Worm (Caenorhabditis elegans): ENCODE measurements around the gene bbs-2.

The bbs-2 gene

DNA sequence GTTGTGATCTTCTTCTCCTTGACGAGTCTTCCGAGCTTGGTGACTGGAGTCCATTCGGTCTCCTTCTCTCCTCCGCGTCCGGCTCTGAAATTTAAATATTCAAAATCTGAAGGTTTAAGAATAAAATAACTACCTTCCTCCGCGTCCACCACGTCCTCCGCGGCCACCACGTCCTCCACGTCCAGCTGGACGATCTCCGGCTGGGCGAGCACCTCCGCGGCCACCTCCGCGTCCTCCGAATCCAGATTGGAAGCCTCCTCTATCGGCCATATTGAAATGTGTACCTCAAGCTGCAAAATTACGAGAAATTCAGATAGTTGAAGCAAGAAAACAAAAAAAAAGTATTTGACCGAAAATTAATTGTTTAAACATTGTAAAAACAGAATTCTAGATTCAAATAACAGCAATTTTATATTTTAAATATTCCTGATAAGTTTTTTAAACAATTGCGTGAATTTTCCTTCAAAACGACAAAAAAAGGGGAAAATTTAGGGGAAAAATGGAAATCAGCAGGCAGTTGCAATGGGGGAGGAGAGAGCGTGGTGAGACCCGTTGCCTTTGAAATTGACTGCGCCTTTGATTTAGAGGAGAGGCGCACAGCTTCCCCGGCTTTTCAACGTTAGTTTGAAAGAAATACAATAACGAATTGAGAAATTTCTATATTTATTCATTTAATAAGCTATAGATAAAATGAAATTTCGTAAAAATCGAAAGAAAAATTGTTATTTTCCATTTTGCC lies 7.6 kb upstream of the bbs-2 start, which contains the start of gene rps-2 (continued):
- TF ChIP-seq tbp1 (GFP tag; optimal IDR thresholded peaks at IDR 0.05), result no peak
- no peak for TF ChIP-seq chd-7 (tag; optimal IDR thresholded peaks at IDR 0.05)
- no peak for TF ChIP-seq B0261.1 (tag; optimal IDR thresholded peaks at IDR 0.05)

DNA sequence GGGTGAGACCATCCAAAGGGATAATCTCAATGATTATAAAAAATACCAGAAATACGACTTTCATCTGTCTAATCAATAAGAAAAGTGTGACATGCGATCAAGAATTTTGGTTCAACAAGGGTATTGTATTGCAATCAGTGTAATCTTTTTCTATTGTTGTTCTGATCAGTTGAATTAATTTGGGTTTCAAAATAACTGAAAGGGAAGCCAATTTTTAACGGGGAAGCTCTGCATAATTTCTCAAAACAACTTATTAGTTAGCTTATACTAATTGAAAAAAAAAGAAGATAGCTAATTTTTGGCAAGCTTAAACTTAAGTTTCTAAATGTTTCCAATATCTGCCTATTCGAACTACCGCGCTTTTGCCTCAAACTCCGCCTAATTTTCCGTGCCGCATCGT lies 6.6 kb upstream of the bbs-2 start, which contains the start of gene C49H3.12:
C49H3.12 (minus strand) TSS at position 101 of the 400 bp plus-strand sequence.
- TF ChIP-seq lag-1 (GFP tag; IDR thresholded peaks at IDR 0.05), result no peak

DNA sequence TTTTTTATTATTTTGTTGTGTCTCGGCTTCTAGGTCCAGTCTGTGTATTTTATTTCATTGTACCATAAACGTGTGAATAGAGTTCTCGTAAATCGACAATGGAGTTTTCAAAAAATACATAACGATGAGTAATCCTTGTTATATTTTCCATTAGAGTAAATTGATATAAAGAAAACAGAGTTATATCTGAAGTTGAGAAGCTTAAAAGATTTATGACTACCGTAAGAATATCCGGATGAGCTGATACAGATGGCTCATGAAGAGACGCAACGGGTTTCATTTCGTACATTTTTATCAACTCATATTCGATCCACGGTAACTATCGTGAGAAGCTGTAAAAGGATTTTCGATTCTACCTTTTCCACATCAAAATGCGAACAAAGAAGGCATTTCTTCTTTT lies 6.0 kb upstream of the bbs-2 start, which contains the start of gene gcy-8:
gcy-8 (plus strand) TSS at position 301 of the 400 bp plus-strand sequence.
- no peak for TF ChIP-seq snpc-4 (GFP tag; optimal IDR thresholded peaks at IDR 0.05)
- TF ChIP-seq snpc-4 (tag; optimal IDR thresholded peaks at IDR 0.05), result no peak
- TF ChIP-seq lin-40 (tag; optimal IDR thresholded peaks at IDR 0.05), result no peak
- no peak for TF ChIP-seq akir-1 (GFP tag; optimal IDR thresholded peaks at IDR 0.05)
- no peak for TF ChIP-seq lsy-27 (tag; optimal IDR thresholded peaks at IDR 0.05; ENCODE audit: borderline replicate concordance, insufficient read depth)
- TF ChIP-seq ZK185.1 (tag; optimal IDR thresholded peaks at IDR 0.05; ENCODE audit: poor library complexity, severe bottlenecking), result no peak
- TF ChIP-seq mxl-1 (tag; optimal IDR thresholded peaks at IDR 0.05), result no peak
- TF ChIP-seq somi-1 (GFP tag; optimal IDR thresholded peaks at IDR 0.05), result no peak
- no peak for TF ChIP-seq rec-8 (tag; optimal IDR thresholded peaks at IDR 0.05)
- no peak for TF ChIP-seq D2030.7 (GFP tag; IDR thresholded peaks at IDR 0.05)
- no peak for TF ChIP-seq ztf-25 (GFP tag; IDR thresholded peaks at IDR 0.05)
- TF ChIP-seq T07F8.4 (tag; optimal IDR thresholded peaks at IDR 0.05), result no peak
- TF ChIP-seq F57A8.1 (GFP tag; optimal IDR thresholded peaks at IDR 0.05), result no peak
- no peak for TF ChIP-seq nhr-80 (tag; optimal IDR thresholded peaks at IDR 0.05)
- no peak for TF ChIP-seq nfya-1 (tag; optimal IDR thresholded peaks at IDR 0.05; ENCODE audit: borderline replicate concordance, insufficient read depth)

DNA sequence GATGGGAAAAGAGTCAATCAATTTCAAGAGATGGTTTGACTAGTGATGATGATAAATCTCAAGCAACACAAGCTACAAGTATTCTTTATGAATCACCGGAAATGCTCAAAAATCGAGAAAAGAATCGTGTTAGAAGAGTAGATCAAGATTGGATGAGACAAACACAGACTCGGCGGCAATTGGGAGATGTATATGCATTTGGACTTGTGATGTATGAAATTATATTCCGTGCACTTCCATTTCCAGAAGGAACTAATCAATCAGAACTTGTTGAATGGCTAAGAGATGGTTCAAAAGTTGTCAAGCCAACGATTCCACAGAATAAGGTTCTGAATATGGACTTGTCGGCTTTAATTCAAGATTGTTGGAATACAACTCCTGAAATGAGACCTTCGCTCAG lies 2.0 kb upstream of the bbs-2 start:
- TF ChIP-seq aptf-2 (GFP tag; conservative IDR thresholded peaks at IDR 0.05), result no peak
- TF ChIP-seq cebp-2 (GFP tag; IDR thresholded peaks at IDR 0.05), result no peak
- TF ChIP-seq akir-1 (GFP tag; optimal IDR thresholded peaks at IDR 0.05), result no peak
- no peak for TF ChIP-seq sptf-2 (GFP tag; optimal IDR thresholded peaks at IDR 0.05)
- no peak for TF ChIP-seq tbp1 (GFP tag; optimal IDR thresholded peaks at IDR 0.05)
- no peak for TF ChIP-seq nfya-2 (GFP tag; IDR thresholded peaks at IDR 0.05)
- no peak for TF ChIP-seq repo-1 (tag; optimal IDR thresholded peaks at IDR 0.05)
- TF ChIP-seq cebp-1 (GFP tag; IDR thresholded peaks at IDR 0.05), result no peak
- TF ChIP-seq cebp-1 (tag; optimal IDR thresholded peaks at IDR 0.05), result no peak

DNA sequence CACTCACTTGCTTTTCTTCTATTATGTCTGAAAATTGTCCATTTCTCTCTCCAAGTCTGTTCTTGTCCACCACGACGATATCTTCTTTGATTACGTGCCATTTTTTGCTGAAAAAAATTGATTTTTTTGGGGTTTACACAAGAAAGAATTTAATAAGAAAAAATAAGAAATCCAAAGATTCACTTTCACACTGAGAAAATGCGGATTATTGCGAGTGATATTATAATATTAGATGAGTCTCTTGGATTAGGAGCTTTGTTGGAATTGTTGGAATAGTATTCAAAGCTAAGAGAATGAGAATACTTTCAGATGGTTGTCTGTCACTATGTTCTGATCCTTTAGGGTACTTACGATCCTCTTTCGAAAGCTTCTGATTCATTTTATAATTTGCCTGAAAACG lies 5.0 kb downstream of the bbs-2 start, which contains the start of gene F20D12.7:
F20D12.7 (minus strand) TSS at position 101 of the 400 bp plus-strand sequence.
- no peak for TF ChIP-seq nfya-2 (GFP tag; IDR thresholded peaks at IDR 0.05)
- TF ChIP-seq fkh-3 (tag; optimal IDR thresholded peaks at IDR 0.05), result no peak
- TF ChIP-seq ceh-40 (GFP tag; IDR thresholded peaks at IDR 0.05), result no peak
- TF ChIP-seq sdz-38 (tag; optimal IDR thresholded peaks at IDR 0.05), result no peak
- TF ChIP-seq pha-4 (tag; optimal IDR thresholded peaks at IDR 0.05), result no peak
- TF ChIP-seq hmg-1.2 (GFP tag; IDR thresholded peaks at IDR 0.05), result no peak
- no peak for TF ChIP-seq B0035.1 (tag; optimal IDR thresholded peaks at IDR 0.05)
- TF ChIP-seq lir-1 (GFP tag; conservative IDR thresholded peaks at IDR 0.05), result no peak
- TF ChIP-seq F39B2.1 (GFP tag; IDR thresholded peaks at IDR 0.05), result no peak
- no peak for TF ChIP-seq snpc-1.1 (tag; optimal IDR thresholded peaks at IDR 0.05; ENCODE audit: insufficient read depth)
- TF ChIP-seq nhr-80 (tag; optimal IDR thresholded peaks at IDR 0.05), result no peak
